Worm (Caenorhabditis elegans) whole organism, L3 larva: ENCODE data around the gene Y46G5A.20.

Experiments
- R02D3.7 ChIP-seq: fragments of 150-350 bp; optimal IDR thresholded peaks from 2 replicates; lab custom pipeline; 2014; ENCODE audit warnings: missing biosample characterization, missing genetic modification characterization
- ZK546.5 ChIP-seq: sonication (generic microtip); optimal IDR thresholded peaks from 2 replicates; lab custom pipeline; 2017; ENCODE audit warnings: missing biosample characterization, missing genetic modification characterization
- aly-2 ChIP-seq: fragments of 150-350 bp; optimal IDR thresholded peaks from 2 replicates; lab custom pipeline; 2014; ENCODE audit warnings: missing biosample characterization, missing genetic modification characterization
- ama-1 ChIP-seq: fragments of 150-350 bp; optimal IDR thresholded peaks from 2 replicates; lab custom pipeline; 2018
- ceh-16 ChIP-seq: sonication (generic microtip); optimal IDR thresholded peaks from 2 replicates; lab custom pipeline; 2017; ENCODE audit warnings: missing biosample characterization, missing genetic modification characterization
- ceh-28 ChIP-seq: fragments of 150-350 bp; optimal IDR thresholded peaks from 2 replicates; lab custom pipeline; 2014; ENCODE audit warnings: missing biosample characterization, missing genetic modification reagents, missing genetic modification characterization
- ceh-82 ChIP-seq: fragments of 150-350 bp; optimal IDR thresholded peaks from 2 replicates; lab custom pipeline; 2014; ENCODE audit warnings: missing biosample characterization, missing genetic modification characterization
- daf-12 ChIP-seq: fragments of 150-350 bp; optimal IDR thresholded peaks from 2 replicates; lab custom pipeline; 2014; ENCODE audit warnings: missing biosample characterization, missing genetic modification reagents, missing genetic modification characterization
- egl-5 ChIP-seq: fragments of 150-350 bp; optimal IDR thresholded peaks from 2 replicates; lab custom pipeline; 2017; ENCODE audit warnings: missing biosample characterization, missing genetic modification reagents, missing genetic modification characterization, inconsistent platforms
- elt-1 ChIP-seq: fragments of 150-350 bp; optimal IDR thresholded peaks from 2 replicates; lab custom pipeline; 2014; ENCODE audit warnings: missing biosample characterization, missing genetic modification characterization
- elt-2 ChIP-seq: sonication (generic microtip); optimal IDR thresholded peaks from 2 replicates; lab custom pipeline; 2016; ENCODE audit warnings: missing genetic modification reagents, mild to moderate bottlenecking, missing genetic modification characterization, missing compliant biosample characterization
- elt-3 ChIP-seq, 3 experiments: fragments of 150-350 bp in 1 of 3; sonication (generic microtip) in 2 of 3; optimal IDR thresholded peaks; 2 replicates in 2 of 3; 4 replicates in 1 of 3; lab custom pipeline; 2014 to 2017; ENCODE audit warnings: missing biosample characterization in 3 of 3, missing genetic modification characterization in 3 of 3
- fkh-10 ChIP-seq: sonication (generic microtip); optimal IDR thresholded peaks from 2 replicates; lab custom pipeline; 2017; ENCODE audit warnings: missing biosample characterization, missing genetic modification reagents, missing genetic modification characterization
- fkh-2 ChIP-seq: fragments of 150-350 bp; optimal IDR thresholded peaks from 2 replicates; lab custom pipeline; 2014; ENCODE audit warnings: missing biosample characterization, missing genetic modification reagents, missing genetic modification characterization
- hmg-11 ChIP-seq: sonication (generic microtip); optimal IDR thresholded peaks from 2 replicates; lab custom pipeline; 2016; ENCODE audit warnings: missing genetic modification characterization, missing compliant biosample characterization
- jun-1 ChIP-seq: fragments of 150-350 bp; optimal IDR thresholded peaks from 2 replicates; lab custom pipeline; 2014; ENCODE audit warnings: missing biosample characterization, missing genetic modification reagents, missing genetic modification characterization
- lin-15B ChIP-seq: fragments of 150-350 bp; optimal IDR thresholded peaks from 2 replicates; lab custom pipeline; 2014; ENCODE audit warnings: missing biosample characterization, missing genetic modification characterization
- lin-39 ChIP-seq: fragments of 150-350 bp; optimal IDR thresholded peaks from 2 replicates; lab custom pipeline; 2018; ENCODE audit warnings: missing biosample characterization, missing genetic modification reagents, missing genetic modification characterization
- lsy-12 ChIP-seq: sonication (generic microtip); optimal IDR thresholded peaks from 2 replicates; lab custom pipeline; 2016; ENCODE audit warnings: mild to moderate bottlenecking, missing genetic modification characterization, missing compliant biosample characterization
- mdl-1 ChIP-seq: fragments of 150-350 bp; optimal IDR thresholded peaks from 2 replicates; lab custom pipeline; 2014; ENCODE audit warnings: missing biosample characterization, missing genetic modification characterization
- mml-1 ChIP-seq: fragments of 150-350 bp; sonication (generic microtip); optimal IDR thresholded peaks from 3 replicates; lab custom pipeline; 2014; ENCODE audit warnings: missing biosample characterization, missing genetic modification characterization
- nfya-1 ChIP-seq: sonication (generic microtip); optimal IDR thresholded peaks from 2 replicates; lab custom pipeline; 2017; ENCODE audit warnings: missing genetic modification characterization, mild to moderate bottlenecking, missing compliant biosample characterization, antibody characterized with exemption, moderate library complexity; ENCODE audit not compliant: insufficient read depth
- nhr-11 ChIP-seq: fragments of 150-350 bp; optimal IDR thresholded peaks from 2 replicates; lab custom pipeline; 2014; ENCODE audit warnings: missing biosample characterization, missing genetic modification characterization
- nhr-12 ChIP-seq: fragments of 150-350 bp; optimal IDR thresholded peaks from 2 replicates; lab custom pipeline; 2014; ENCODE audit warnings: missing biosample characterization, missing genetic modification characterization
- nhr-237 ChIP-seq: fragments of 150-350 bp; optimal IDR thresholded peaks from 2 replicates; lab custom pipeline; 2014; ENCODE audit warnings: missing biosample characterization, missing genetic modification characterization
- nhr-25 ChIP-seq: sonication (generic microtip); optimal IDR thresholded peaks from 2 replicates; lab custom pipeline; 2017; ENCODE audit warnings: missing biosample characterization, missing genetic modification characterization
- nhr-28 ChIP-seq: fragments of 150-350 bp; optimal IDR thresholded peaks from 2 replicates; lab custom pipeline; 2014; ENCODE audit warnings: missing biosample characterization, missing genetic modification characterization
- nhr-76 ChIP-seq: fragments of 150-350 bp; sonication (generic microtip); optimal IDR thresholded peaks from 5 replicates; lab custom pipeline; 2014; ENCODE audit warnings: missing biosample characterization, missing genetic modification characterization
- nhr-77 ChIP-seq: fragments of 150-350 bp; optimal IDR thresholded peaks from 2 replicates; lab custom pipeline; 2014; ENCODE audit warnings: missing biosample characterization, missing genetic modification characterization
- pha-4 ChIP-seq: fragments of 150-350 bp; optimal IDR thresholded peaks from 2 replicates; lab custom pipeline; 2014; ENCODE audit warnings: missing biosample characterization, missing genetic modification reagents, missing genetic modification characterization
- sea-2 ChIP-seq: fragments of 150-350 bp; sonication (generic microtip); optimal IDR thresholded peaks from 4 replicates; lab custom pipeline; 2014; ENCODE audit warnings: missing biosample characterization, missing genetic modification reagents, missing genetic modification characterization
- snpc-4 ChIP-seq: fragments of 150-350 bp; optimal IDR thresholded peaks from 2 replicates; lab custom pipeline; 2014; ENCODE audit warnings: missing biosample characterization, missing genetic modification characterization
- tbx-2 ChIP-seq: sonication (generic microtip); optimal IDR thresholded peaks from 2 replicates; lab custom pipeline; 2016; ENCODE audit warnings: mild to moderate bottlenecking, missing genetic modification characterization, missing compliant biosample characterization
- unc-39 ChIP-seq: sonication (generic microtip); optimal IDR thresholded peaks from 4 replicates; lab custom pipeline; 2017; ENCODE audit warnings: missing biosample characterization, missing genetic modification characterization
- zag-1 ChIP-seq: fragments of 150-350 bp; optimal IDR thresholded peaks from 2 replicates; lab custom pipeline; 2014; ENCODE audit warnings: missing biosample characterization, missing genetic modification characterization
- ztf-11 ChIP-seq: fragments of 150-350 bp; optimal IDR thresholded peaks from 2 replicates; lab custom pipeline; 2014; ENCODE audit warnings: missing biosample characterization, missing genetic modification characterization
- ztf-4 ChIP-seq: fragments of 150-350 bp; optimal IDR thresholded peaks from 2 replicates; lab custom pipeline; 2014; ENCODE audit warnings: missing biosample characterization, missing genetic modification characterization

Gene Y46G5A.20

DNA sequence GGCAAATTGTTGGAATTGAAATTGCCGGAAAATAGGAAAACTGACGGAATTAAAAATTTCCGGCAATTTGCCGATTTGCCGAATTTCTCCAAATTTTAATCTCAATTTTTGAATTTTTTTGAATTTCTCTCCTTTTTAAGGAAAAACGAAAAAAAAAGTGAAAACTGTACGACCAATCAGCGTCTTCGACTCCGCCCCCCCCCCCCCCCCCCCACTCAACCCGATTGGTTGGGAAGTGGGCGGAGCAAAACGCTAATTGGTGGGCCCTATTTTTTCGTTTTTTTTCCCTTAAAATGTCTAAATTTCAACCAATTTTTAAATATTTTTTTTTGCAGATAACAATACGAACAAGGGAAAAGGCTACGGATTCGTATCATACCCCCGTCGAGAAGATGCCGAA lies 40.9 kb upstream of the Y46G5A.20 start:
- no peak for TF ChIP-seq nhr-237 (tag; lab: Kevin White, UChicago)
- no peak for TF ChIP-seq pha-4 (tag; lab: Kevin White, UChicago)
- no peak for TF ChIP-seq egl-5 (tag; lab: Kevin White, UChicago)
- no peak for TF ChIP-seq daf-12 (tag; lab: Kevin White, UChicago)
- TF ChIP-seq nhr-28 (tag; lab: Kevin White, UChicago), result no peak
- TF ChIP-seq ama-1, result no peak
- TF ChIP-seq hmg-11 (tag; lab: Kevin White, UChicago), result no peak
- TF ChIP-seq fkh-10 (GFP tag; lab: Kevin White, UChicago), result no peak
- no peak for TF ChIP-seq zag-1 (tag; lab: Kevin White, UChicago)
- TF ChIP-seq ceh-82 (tag; lab: Kevin White, UChicago), result no peak
- TF ChIP-seq ceh-28 (tag; lab: Kevin White, UChicago), result no peak
- TF ChIP-seq mml-1 (tag; lab: Kevin White, UChicago), result no peak
- no peak for TF ChIP-seq fkh-2 (tag; lab: Kevin White, UChicago)
- TF ChIP-seq nhr-11, result no peak
- TF ChIP-seq ztf-11 (tag; lab: Kevin White, UChicago), result no peak

- TF ChIP-seq elt-1 (no peak), ceh-28 (tag; lab: Kevin White, UChicago) (no peak), tbx-2 (tag; lab: Kevin White, UChicago) (no peak), unc-39 (tag; lab: Kevin White, UChicago) (no peak), daf-12 (tag; lab: Kevin White, UChicago) (no peak), fkh-2 (tag; lab: Kevin White, UChicago) (no peak), lsy-12 (tag; lab: Kevin White, UChicago) (no peak), nhr-28 (tag; lab: Kevin White, UChicago) (no peak), mdl-1 (tag; lab: Kevin White, UChicago) (no peak), nhr-77 (tag; lab: Kevin White, UChicago) (no peak), pha-4 (tag; lab: Kevin White, UChicago) (no peak), aly-2 (tag; lab: Kevin White, UChicago) (no peak), ZK546.5 (tag; lab: Kevin White, UChicago) (no peak), nhr-76 (tag; lab: Kevin White, UChicago) (no peak), nhr-12 (tag; lab: Kevin White, UChicago) (no peak), sea-2 (GFP tag; lab: Kevin White, UChicago) (no peak), jun-1 (tag; lab: Kevin White, UChicago) (no peak), nhr-25 (tag; lab: Kevin White, UChicago) (no peak), lin-39 (tag; lab: Kevin White, UChicago) (no peak), nfya-1 (tag; lab: Kevin White, UChicago) (no peak)
- TF ChIP-seq, all 47 proteins: peak for 0
These were observed 36.4 kb upstream of the Y46G5A.20 start, which contains the start of gene Y46G5A.14 for ce11 chrII:12774402-12774801. Gene Y46G5A.14, plus strand, starts transcription at chrII:12774702.

ce11 chrII:12776379-12776778 lies 34.4 kb upstream of the Y46G5A.20 start, which contains the start of gene Y46G5A.34:
Gene Y46G5A.34, plus strand, starts transcription at chrII:12776679.
- TF ChIP-seq R02D3.7 (tag; lab: Kevin White, UChicago), result no peak
- TF ChIP-seq pha-4 (tag; lab: Kevin White, UChicago), result no peak
- no peak for TF ChIP-seq mdl-1 (tag; lab: Kevin White, UChicago)
- TF ChIP-seq nhr-237 (tag; lab: Kevin White, UChicago), result no peak
- TF ChIP-seq nhr-11, result no peak
- no peak for TF ChIP-seq nfya-1 (tag; lab: Kevin White, UChicago)
- no peak for TF ChIP-seq lin-39 (tag; lab: Kevin White, UChicago)
- no peak for TF ChIP-seq elt-3 (tag; optimal IDR thresholded peaks at IDR 0.05; lab: Kevin White, UChicago)
- no peak for TF ChIP-seq ceh-16
- TF ChIP-seq hmg-11 (tag; lab: Kevin White, UChicago), result no peak
- no peak for TF ChIP-seq ceh-28 (tag; lab: Kevin White, UChicago)
- TF ChIP-seq nhr-12 (tag; lab: Kevin White, UChicago), result no peak
- no peak for TF ChIP-seq fkh-10 (GFP tag; lab: Kevin White, UChicago)
- TF ChIP-seq nhr-25 (tag; lab: Kevin White, UChicago), result no peak
- no peak for TF ChIP-seq fkh-2 (tag; lab: Kevin White, UChicago)
- no peak for TF ChIP-seq nhr-28 (tag; lab: Kevin White, UChicago)
- TF ChIP-seq jun-1 (tag; lab: Kevin White, UChicago), result no peak
- TF ChIP-seq sea-2 (GFP tag; lab: Kevin White, UChicago), result no peak
- TF ChIP-seq ztf-4 (tag; lab: Kevin White, UChicago), result no peak
- no peak for TF ChIP-seq aly-2 (tag; lab: Kevin White, UChicago)

- peak; percentile 50 for TF ChIP-seq nfya-1 (tag; lab: Kevin White, UChicago)
- TF ChIP-seq tbx-2 (tag; lab: Kevin White, UChicago), result peak; percentile 8
- TF ChIP-seq nhr-25 (tag; lab: Kevin White, UChicago), result peak; percentile 39
- peak; percentile 53 for TF ChIP-seq lin-15B (tag; lab: Kevin White, UChicago)
- peak; percentile 21 for TF ChIP-seq elt-2
- TF ChIP-seq snpc-4 (tag; lab: Kevin White, UChicago), result peak; percentile 97
- TF ChIP-seq lin-39 (tag; lab: Kevin White, UChicago), result peak; percentile 75
These were observed 32.4 kb upstream of the Y46G5A.20 start for ce11 chrII:12778374-12778773.
